Fruit fly (Drosophila melanogaster) whole organism, pupa: ENCODE measurements around the gene fzr.

Experiments used
- CG10348 ChIP-seq: fragments of 200-800 bp; sonication (Bioruptor generic); IDR thresholded peaks from 2 replicates; pipeline ENCODE4 v1.3.6; 2022; ENCODE audit warnings: missing biosample characterization, missing genetic modification characterization
- CG14655 ChIP-seq: fragments of 200-800 bp; sonication (Bioruptor generic); optimal IDR thresholded peaks from 3 replicates; lab custom pipeline; 2017; ENCODE audit warnings: mild to moderate bottlenecking, missing biosample characterization, missing genetic modification reagents, missing genetic modification characterization
- CG15710 ChIP-seq: fragments of 200-800 bp; sonication (Bioruptor generic); optimal IDR thresholded peaks from 2 replicates; lab custom pipeline; 2018; ENCODE audit warnings: missing biosample characterization, mild to moderate bottlenecking, missing genetic modification characterization, moderate library complexity
- CG17806 ChIP-seq: fragments of 200-800 bp; sonication (Bioruptor generic); optimal IDR thresholded peaks from 2 replicates; lab custom pipeline; 2018; ENCODE audit warnings: missing biosample characterization, mild to moderate bottlenecking, missing genetic modification characterization, moderate library complexity
- CG8159 ChIP-seq: fragments of 200-800 bp; sonication (Bioruptor generic); optimal IDR thresholded peaks from 3 replicates; lab custom pipeline; 2018; ENCODE audit warnings: missing biosample characterization, mild to moderate bottlenecking, missing genetic modification characterization, moderate library complexity
- CG8301 ChIP-seq: fragments of 200-800 bp; sonication (Bioruptor generic); optimal IDR thresholded peaks from 2 replicates; lab custom pipeline; 2018; ENCODE audit warnings: missing biosample characterization, mild to moderate bottlenecking, missing genetic modification characterization
- CG9948 ChIP-seq: fragments of 200-800 bp; sonication (Bioruptor generic); optimal IDR thresholded peaks from 2 replicates; lab custom pipeline; 2018; ENCODE audit warnings: missing biosample characterization, mild to moderate bottlenecking, missing genetic modification characterization, moderate library complexity
- EcR ChIP-seq: fragments of 200-800 bp; sonication (Bioruptor generic); optimal IDR thresholded peaks from 3 replicates; lab custom pipeline; 2019; ENCODE audit warnings: missing biosample characterization, missing genetic modification characterization, mild to moderate bottlenecking, moderate library complexity, missing genetic modification reagents
- Pif1A ChIP-seq: fragments of 200-800 bp; sonication (Bioruptor generic); optimal IDR thresholded peaks from 3 replicates; lab custom pipeline; 2016; ENCODE audit warnings: missing biosample characterization, missing genetic modification characterization
- fd96Ca ChIP-seq: fragments of 200-800 bp; sonication (Bioruptor generic); IDR thresholded peaks from 3 replicates; pipeline ENCODE4 v1.3.6; 2022; ENCODE audit warnings: missing biosample characterization, missing genetic modification characterization
- gl ChIP-seq: fragments of 200-800 bp; sonication (Bioruptor generic); optimal IDR thresholded peaks from 2 replicates; lab custom pipeline; 2018; ENCODE audit warnings: missing biosample characterization, mild to moderate bottlenecking, missing genetic modification characterization

dm6 chrX:4644768-4645167, 34.6 kb downstream of the fzr start, which contains the start of gene CG3062:
- no peak for TF ChIP-seq CG10348
- TF ChIP-seq CG9948 (tag; lab: Kevin White, UChicago): no peak
- no peak for TF ChIP-seq CG17806 (tag; lab: Kevin White, UChicago)
- no peak for TF ChIP-seq CG15710 (tag; lab: Kevin White, UChicago)
- TF ChIP-seq CG14655 (GFP tag; lab: Kevin White, UChicago): no peak
- no peak for TF ChIP-seq fd96Ca (GFP tag; lab: Robert Waterston, UW)
- TF ChIP-seq CG8301 (tag; lab: Kevin White, UChicago): no peak
- TF ChIP-seq gl: no peak
- TF ChIP-seq Pif1A (GFP tag; lab: Kevin White, UChicago): no peak
- no peak for TF ChIP-seq CG8159 (tag; lab: Kevin White, UChicago)
- TF ChIP-seq EcR (GFP tag; lab: Kevin White, UChicago): no peak
